Worm (Caenorhabditis elegans) whole organism, midembryonic: Measurements from ENCODE around the gene C16D9.6.

Experiments
- cog-1 ChIP-seq: sonication (generic microtip); optimal IDR thresholded peaks from 2 replicates; lab custom pipeline; 2016; ENCODE audit warnings: missing genetic modification characterization, missing compliant biosample characterization
- flt-1 ChIP-seq: fragments of 200-800 bp; sonication (Bioruptor generic); IDR thresholded peaks from 2 replicates; pipeline ENCODE4 v1.3.6; 2022; ENCODE audit warnings: missing genetic modification characterization, missing compliant biosample characterization
- ztf-23 ChIP-seq: fragments of 200-800 bp; sonication (Bioruptor generic); IDR thresholded peaks from 2 replicates; pipeline ENCODE4 v1.3.6; 2022; ENCODE audit warnings: missing genetic modification reagents, missing genetic modification characterization, missing compliant biosample characterization

ce11 chrV:8245457-8245856 lies 4.7 kb downstream of the C16D9.6 start, which contains the start of gene C16D9.5:
- no peak for TF ChIP-seq cog-1 (tag; lab: Kevin White, UChicago)
- no peak for TF ChIP-seq flt-1 (GFP tag; lab: Robert Waterston, UW)
- TF ChIP-seq ztf-23 (GFP tag; lab: Robert Waterston, UW), result no peak
